Fruit fly (Drosophila melanogaster): ENCODE measurements around the gene CG7091.

Gene CG7091

DNA sequence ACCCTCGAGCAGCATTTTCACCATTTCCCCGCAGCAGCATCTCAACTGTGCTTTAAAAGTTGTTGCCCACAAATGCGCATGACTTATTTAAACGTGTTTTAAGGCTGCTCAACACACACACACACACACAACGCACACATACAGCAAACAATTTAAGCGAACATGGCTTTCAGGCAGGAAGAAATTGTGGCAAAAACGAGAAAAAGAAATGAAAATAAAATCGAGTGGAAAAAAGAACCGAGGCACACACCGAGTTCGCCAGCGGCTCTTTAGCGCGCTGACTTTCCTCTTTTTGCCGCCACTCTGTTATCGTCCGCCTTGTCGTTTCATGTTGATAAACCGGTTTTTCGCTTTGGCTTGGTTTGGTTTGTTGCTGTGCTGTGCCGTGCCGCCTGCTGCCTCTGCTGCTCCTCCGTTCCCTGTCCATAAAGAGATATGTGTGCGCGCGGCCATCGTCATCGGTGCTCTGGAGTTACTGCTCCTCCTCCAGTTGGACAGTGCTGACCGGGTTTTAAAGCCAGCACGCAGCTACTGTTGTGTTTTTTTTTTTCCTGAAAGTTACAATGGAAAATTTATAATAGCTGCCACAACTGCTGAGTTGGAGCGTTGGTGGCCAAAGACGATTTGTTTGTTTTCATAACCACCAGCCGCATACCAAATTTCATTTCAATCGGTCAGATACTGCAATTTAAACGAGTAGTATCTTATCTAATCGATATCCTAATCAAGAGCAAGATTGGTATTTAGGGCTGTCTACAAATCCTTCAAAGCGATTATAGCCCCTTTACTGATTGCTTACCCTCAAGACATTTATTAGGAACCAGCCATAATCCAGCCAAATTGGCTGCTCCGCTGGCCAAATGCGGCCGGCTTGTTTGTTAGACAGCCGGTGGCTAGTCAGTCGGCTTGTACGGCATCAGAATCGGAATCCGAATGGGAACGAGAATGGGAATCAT lies 38.3 kb downstream of the CG7091 start (continued):
- TF ChIP-seq org-1 (GFP tag; optimal IDR thresholded peaks at IDR 0.05): no peak
- TF ChIP-seq Jarid2 (GFP tag; optimal IDR thresholded peaks at IDR 0.05): no peak
- TF ChIP-seq cato (GFP tag; optimal IDR thresholded peaks at IDR 0.05; ENCODE audit: borderline replicate concordance): no peak
- no peak for TF ChIP-seq Hr78 (GFP tag; optimal IDR thresholded peaks at IDR 0.05)
- peak in 1 of 2 experiments; percentile 43 for TF ChIP-seq insv (GFP tag; optimal IDR thresholded peaks at IDR 0.05)
- TF ChIP-seq CG6854 (GFP tag; optimal IDR thresholded peaks at IDR 0.05): no peak
- no peak for TF ChIP-seq Opbp (GFP tag; IDR thresholded peaks at IDR 0.05; ENCODE audit: partially characterized antibody)
- TF ChIP-seq CG5245 (GFP tag; optimal IDR thresholded peaks at IDR 0.05): no peak
- peak; percentile 34; the same call in 1 of the 2 replicates for TF ChIP-seq rib (GFP tag; IDR thresholded peaks at IDR 0.05)
- no peak for TF ChIP-seq amos (GFP tag; IDR thresholded peaks at IDR 0.05; ENCODE audit: partially characterized antibody)
- no peak for TF ChIP-seq jumu (GFP tag; optimal IDR thresholded peaks at IDR 0.05)
- no peak for TF ChIP-seq CG7745 (tag; optimal IDR thresholded peaks at IDR 0.05)
- no peak for TF ChIP-seq gsb-n (tag; optimal IDR thresholded peaks at IDR 0.05)
- TF ChIP-seq CG8290 (GFP tag; optimal IDR thresholded peaks at IDR 0.05): no peak
- peak in 1 of 2 experiments; percentile 35 for TF ChIP-seq CG8290 (tag; optimal IDR thresholded peaks at IDR 0.05)
- no peak for TF ChIP-seq emc (GFP tag; optimal IDR thresholded peaks at IDR 0.05)
- 0 out of 3 replicates have a peak, but pooled peaks have one; percentile 7 for TF ChIP-seq so (GFP tag; IDR thresholded peaks at IDR 0.05)
- TF ChIP-seq wek (GFP tag; optimal IDR thresholded peaks at IDR 0.05): no peak
- no peak for TF ChIP-seq Chrac-16 (GFP tag; optimal IDR thresholded peaks at IDR 0.05)
- no peak for TF ChIP-seq CG15011 (GFP tag; optimal IDR thresholded peaks at IDR 0.05)
- no peak for TF ChIP-seq salm (tag; optimal IDR thresholded peaks at IDR 0.05)
- no peak for TF ChIP-seq CG8359 (GFP tag; optimal IDR thresholded peaks at IDR 0.05; ENCODE audit: borderline replicate concordance)
- no peak for TF ChIP-seq CG15479 (GFP tag; optimal IDR thresholded peaks at IDR 0.05)
- no peak for TF ChIP-seq Ravus (GFP tag; IDR thresholded peaks at IDR 0.05)
- no peak for TF ChIP-seq CG6254 (GFP tag; optimal IDR thresholded peaks at IDR 0.05)
- TF ChIP-seq CG6791 (GFP tag; IDR thresholded peaks at IDR 0.05; ENCODE audit: partially characterized antibody): no peak
- no peak for TF ChIP-seq CrebB (tag; optimal IDR thresholded peaks at IDR 0.05)
- TF ChIP-seq mld (GFP tag; IDR thresholded peaks at IDR 0.05; ENCODE audit: partially characterized antibody): no peak
- no peak for TF ChIP-seq pzg (GFP tag; optimal IDR thresholded peaks at IDR 0.05)
- TF ChIP-seq Xrp1 (GFP tag; IDR thresholded peaks at IDR 0.05): no peak
- TF ChIP-seq Rx (GFP tag; IDR thresholded peaks at IDR 0.05): no peak
- TF ChIP-seq nau (GFP tag; optimal IDR thresholded peaks at IDR 0.05): no peak
- peak; percentile 32; the same call in 1 of the 2 replicates for TF ChIP-seq CG32772 (GFP tag; IDR thresholded peaks at IDR 0.05)
- TF ChIP-seq CG12219 (GFP tag; optimal IDR thresholded peaks at IDR 0.05): no peak
- peak; percentile 50; the same call in 2 of the 3 replicates for TF ChIP-seq CG2199 (GFP tag; IDR thresholded peaks at IDR 0.05)
- no peak for TF ChIP-seq pan (optimal IDR thresholded peaks at IDR 0.05)
- TF ChIP-seq pan (GFP tag; optimal IDR thresholded peaks at IDR 0.05 in 1 of 2, IDR thresholded peaks at IDR 0.05 in 1 of 2): peak in 1 of 2 experiments; percentile 4
- TF ChIP-seq ssp (GFP tag; IDR thresholded peaks at IDR 0.05): no peak
- no peak for TF ChIP-seq eyg (GFP tag; optimal IDR thresholded peaks at IDR 0.05)
- no peak for TF ChIP-seq fd102C (GFP tag; optimal IDR thresholded peaks at IDR 0.05)
- TF ChIP-seq Nf-YB (GFP tag; optimal IDR thresholded peaks at IDR 0.05): no peak
- peak; percentile 22; the same call in 1 of the 2 replicates for TF ChIP-seq CG8765 (GFP tag; IDR thresholded peaks at IDR 0.05)
- TF ChIP-seq CG30431 (GFP tag; optimal IDR thresholded peaks at IDR 0.05): no peak
- no peak for TF ChIP-seq zen2 (GFP tag; IDR thresholded peaks at IDR 0.05; ENCODE audit: partially characterized antibody)
- no peak for TF ChIP-seq CG17912 (GFP tag; optimal IDR thresholded peaks at IDR 0.05)
- TF ChIP-seq CG12942 (GFP tag; optimal IDR thresholded peaks at IDR 0.05): no peak
- TF ChIP-seq sd (tag; optimal IDR thresholded peaks at IDR 0.05): peak; percentile 73
- TF ChIP-seq Doc3 (GFP tag; IDR thresholded peaks at IDR 0.05; ENCODE audit: partially characterized antibody): no peak
